Fruit fly (Drosophila melanogaster) whole organism, embryonic: Measurements from ENCODE around the gene PH4alphaSG2.

Experiments
- CG11398 ChIP-seq: fragments of 200-800 bp; sonication (Bioruptor generic); optimal IDR thresholded peaks from 2 replicates; lab custom pipeline; 2016; ENCODE audit warnings: missing biosample characterization, missing genetic modification characterization
- CG13287 ChIP-seq: fragments of 200-800 bp; sonication (Bioruptor generic); IDR thresholded peaks from 2 replicates; pipeline ENCODE4 v1.3.6; 2022; ENCODE audit warnings: missing biosample characterization, missing genetic modification characterization; ENCODE audit not compliant: partially characterized antibody
- CG18262 ChIP-seq: fragments of 200-800 bp; optimal IDR thresholded peaks from 3 replicates; lab custom pipeline; 2019; ENCODE audit warnings: missing biosample characterization, mild to moderate bottlenecking, missing genetic modification characterization, moderate library complexity
- CG4328 ChIP-seq: fragments of 200-800 bp; sonication (Bioruptor generic); optimal IDR thresholded peaks from 3 replicates; lab custom pipeline; 2017; ENCODE audit warnings: missing biosample characterization, missing genetic modification reagents, missing genetic modification characterization
- CG5180 ChIP-seq: fragments of 200-800 bp; sonication (Bioruptor generic); optimal IDR thresholded peaks from 3 replicates; lab custom pipeline; 2017; ENCODE audit warnings: missing biosample characterization, missing genetic modification characterization, mild to moderate bottlenecking, moderate library complexity, missing genetic modification reagents
- CG8388 ChIP-seq: fragments of 200-800 bp; sonication (Bioruptor generic); optimal IDR thresholded peaks from 2 replicates; lab custom pipeline; 2019; ENCODE audit warnings: missing biosample characterization, mild to moderate bottlenecking, missing genetic modification characterization, moderate library complexity
- CG9215 ChIP-seq: fragments of 200-800 bp; sonication (Bioruptor generic); IDR thresholded peaks from 2 replicates; pipeline ENCODE4 v1.3.6; 2022; ENCODE audit warnings: missing biosample characterization, missing genetic modification characterization
- D ChIP-seq, 2 experiments: fragments of 200-800 bp in 1 of 2; fragments of >200 bp in 1 of 2; sonication (Bioruptor generic) in 1 of 2; optimal IDR thresholded peaks; 2 replicates in 1 of 2; 3 replicates in 1 of 2; lab custom pipeline; 2017; ENCODE audit warnings: mild to moderate bottlenecking in 1 of 2, missing biosample characterization in 1 of 2, missing genetic modification characterization in 1 of 2, missing genetic modification reagents in 1 of 2
- D19A ChIP-seq: fragments of 200-800 bp; optimal IDR thresholded peaks from 3 replicates; lab custom pipeline; 2019; ENCODE audit warnings: missing biosample characterization, mild to moderate bottlenecking, missing genetic modification characterization, moderate library complexity
- D19B ChIP-seq: fragments of 200-800 bp; sonication (Bioruptor generic); optimal IDR thresholded peaks from 2 replicates; lab custom pipeline; 2017; ENCODE audit warnings: missing biosample characterization, mild to moderate bottlenecking, missing genetic modification characterization
- HLHmδ ChIP-seq: fragments of 200-800 bp; sonication (Bioruptor generic); optimal IDR thresholded peaks from 2 replicates; lab custom pipeline; 2018; ENCODE audit warnings: missing biosample characterization, mild to moderate bottlenecking, missing genetic modification characterization, moderate library complexity
- Med ChIP-seq: fragments of 200-800 bp; sonication (Bioruptor generic); peaks from one replicate; lab custom pipeline; 2016; ENCODE audit warnings: missing biosample characterization, missing genetic modification characterization, mild to moderate bottlenecking, inconsistent platforms, moderate library complexity
- Opbp ChIP-seq: fragments of 200-800 bp; sonication (Bioruptor generic); IDR thresholded peaks from 3 replicates; pipeline ENCODE4 v1.3.6; 2022; ENCODE audit warnings: missing biosample characterization, missing genetic modification characterization; ENCODE audit not compliant: partially characterized antibody
- ac ChIP-seq: fragments of 200-800 bp; sonication (Bioruptor generic); optimal IDR thresholded peaks from 3 replicates; lab custom pipeline; 2017; ENCODE audit warnings: missing biosample characterization, mild to moderate bottlenecking, missing genetic modification characterization
- ap ChIP-seq: fragments of 200-800 bp; sonication (Bioruptor generic); IDR thresholded peaks from 2 replicates; pipeline ENCODE4 v1.3.6; 2022; ENCODE audit warnings: missing biosample characterization, missing genetic modification characterization
- bab2 ChIP-seq: fragments of 200-800 bp; sonication (Bioruptor generic); optimal IDR thresholded peaks from 2 replicates; lab custom pipeline; 2016; ENCODE audit warnings: missing biosample characterization, missing genetic modification characterization
- cas ChIP-seq: fragments of 200-800 bp; sonication (Bioruptor generic); IDR thresholded peaks from 2 replicates; pipeline ENCODE4 v1.3.6; 2022; ENCODE audit warnings: missing biosample characterization, missing genetic modification characterization
- emc ChIP-seq: fragments of 200-800 bp; sonication (Bioruptor generic); optimal IDR thresholded peaks from 2 replicates; lab custom pipeline; 2016; ENCODE audit warnings: missing biosample characterization, missing genetic modification characterization
- ewg ChIP-seq: fragments of 200-800 bp; sonication (Bioruptor generic); optimal IDR thresholded peaks from 3 replicates; lab custom pipeline; 2017; ENCODE audit warnings: mild to moderate bottlenecking, missing biosample characterization, missing genetic modification reagents, missing genetic modification characterization
- fd102C ChIP-seq: fragments of 200-800 bp; sonication (Bioruptor generic); optimal IDR thresholded peaks from 2 replicates; lab custom pipeline; 2018; ENCODE audit warnings: missing biosample characterization, mild to moderate bottlenecking, missing genetic modification characterization, moderate library complexity
- gcm ChIP-seq: fragments of 200-800 bp; sonication (Bioruptor generic); optimal IDR thresholded peaks from 2 replicates; lab custom pipeline; 2019; ENCODE audit warnings: missing biosample characterization, mild to moderate bottlenecking, missing genetic modification characterization, moderate library complexity
- gsb-n ChIP-seq: fragments of 200-800 bp; sonication (Bioruptor generic); optimal IDR thresholded peaks from 3 replicates; lab custom pipeline; 2018; ENCODE audit warnings: missing biosample characterization, mild to moderate bottlenecking, missing genetic modification characterization
- kni ChIP-seq: fragments of 200-800 bp; sonication (Bioruptor generic); optimal IDR thresholded peaks from 3 replicates; lab custom pipeline; 2017; ENCODE audit warnings: mild to moderate bottlenecking, missing biosample characterization, missing genetic modification reagents, missing genetic modification characterization
- knrl ChIP-seq: fragments of 200-800 bp; sonication (Bioruptor generic); IDR thresholded peaks from 3 replicates; pipeline ENCODE4 v1.3.6; 2022; ENCODE audit warnings: missing biosample characterization, missing genetic modification characterization; ENCODE audit not compliant: partially characterized antibody
- lilli ChIP-seq: fragments of 200-800 bp; sonication (Bioruptor generic); optimal IDR thresholded peaks from 3 replicates; lab custom pipeline; 2016; ENCODE audit warnings: missing biosample characterization, missing genetic modification characterization
- luna ChIP-seq: fragments of 200-800 bp; sonication (Bioruptor generic); optimal IDR thresholded peaks from 2 replicates; lab custom pipeline; 2016; ENCODE audit warnings: missing biosample characterization, missing genetic modification characterization
- nau ChIP-seq: fragments of 200-800 bp; sonication (Bioruptor generic); optimal IDR thresholded peaks from 3 replicates; lab custom pipeline; 2017; ENCODE audit warnings: missing biosample characterization, mild to moderate bottlenecking, missing genetic modification characterization, missing genetic modification reagents
- nerfin-1 ChIP-seq: fragments of 200-800 bp; sonication (Bioruptor generic); optimal IDR thresholded peaks from 3 replicates; lab custom pipeline; 2019; ENCODE audit warnings: missing biosample characterization, mild to moderate bottlenecking, missing genetic modification characterization, moderate library complexity
- pros ChIP-seq: fragments of 200-800 bp; sonication (Bioruptor generic); optimal IDR thresholded peaks from 3 replicates; lab custom pipeline; 2019; ENCODE audit warnings: missing biosample characterization, mild to moderate bottlenecking, missing genetic modification characterization, moderate library complexity
- slou ChIP-seq: fragments of 200-800 bp; sonication (Bioruptor generic); optimal IDR thresholded peaks from 3 replicates; lab custom pipeline; 2016; ENCODE audit warnings: missing biosample characterization, missing genetic modification characterization
- toy ChIP-seq: fragments of 200-800 bp; sonication (Bioruptor generic); IDR thresholded peaks from 2 replicates; pipeline ENCODE4 v1.3.6; 2022; ENCODE audit warnings: missing biosample characterization, missing genetic modification characterization
- twi ChIP-seq: fragments of 200-800 bp; optimal IDR thresholded peaks from 2 replicates; lab custom pipeline; 2019; ENCODE audit warnings: missing biosample characterization, mild to moderate bottlenecking, missing genetic modification characterization, moderate library complexity
- wdn ChIP-seq: fragments of 200-800 bp; sonication (Bioruptor generic); IDR thresholded peaks from 2 replicates; pipeline ENCODE4 v1.3.6; 2022; ENCODE audit warnings: missing biosample characterization, missing genetic modification characterization

Gene PH4alphaSG2

dm6 chr3R:30475910-30476309 lies 14.0 kb upstream of the PH4alphaSG2 start (continued):
- TF ChIP-seq CG18262 (tag; lab: Kevin White, UChicago) (peak; percentile 34), CG9215 (GFP tag; lab: Robert Waterston, UW) (no peak), CG4328 (GFP tag; lab: Kevin White, UChicago) (no peak), D19B (GFP tag; lab: Kevin White, UChicago) (peak; percentile 24)
- TF ChIP-seq, all 482 proteins: peak for 12

dm6 chr3R:30476367-30476766 lies 13.5 kb upstream of the PH4alphaSG2 start, which contains the start of gene spdo:
TSS of gene spdo (plus strand) at chr3R:30476684.
- TF ChIP-seq ewg (GFP tag; lab: Kevin White, UChicago) (peak; percentile 15), kni (GFP tag; lab: Kevin White, UChicago) (peak; percentile 46), ac (GFP tag; lab: Kevin White, UChicago) (peak; percentile 81), toy (GFP tag; lab: Robert Waterston, UW) (no peak), HLHmδ (GFP tag; lab: Kevin White, UChicago) (peak; percentile 61), emc (GFP tag; lab: Kevin White, UChicago) (no peak), Med (GFP tag; lab: Kevin White, UChicago) (peak; percentile 34), fd102C (GFP tag; lab: Kevin White, UChicago) (no peak), D19A (tag; lab: Kevin White, UChicago) (no peak), twi (tag; lab: Kevin White, UChicago) (peak; percentile 11), CG5180 (peak; percentile 75), nerfin-1 (tag; lab: Kevin White, UChicago) (peak; percentile 65), gcm (GFP tag; lab: Kevin White, UChicago) (peak; percentile 70), Opbp (0 out of 3 replicates have a peak, but pooled peaks have one; percentile 9), gsb-n (peak; percentile 70), luna (no peak), pros (GFP tag; lab: Kevin White, UChicago) (peak; percentile 99)

dm6 chr3R:30487828-30488227 lies 2.0 kb upstream of the PH4alphaSG2 start, which contains the start of gene Jon99Fii:
TSS of gene Jon99Fii (minus strand) at chr3R:30487928.
- no peak for TF ChIP-seq cas (GFP tag; lab: Robert Waterston, UW)
- no peak for TF ChIP-seq knrl (GFP tag; lab: Robert Waterston, UW)
- TF ChIP-seq slou (GFP tag; lab: Kevin White, UChicago), result no peak

dm6 chr3R:30488663-30489062 lies 1.2 kb upstream of the PH4alphaSG2 start, which contains the start of gene Jon99Fi:
TSS of gene Jon99Fi (plus strand) at chr3R:30488963.
- TF ChIP-seq nau (no peak), CG13287 (GFP tag; lab: Robert Waterston, UW) (no peak), CG8388 (GFP tag; lab: Kevin White, UChicago) (no peak), D (optimal IDR thresholded peaks at IDR 0.05; lab: Kevin White, UChicago) (no peak), D (GFP tag; optimal IDR thresholded peaks at IDR 0.05; lab: Kevin White, UChicago) (no peak), lilli (GFP tag; lab: Kevin White, UChicago) (peak; percentile 4), bab2 (GFP tag; lab: Kevin White, UChicago) (no peak), ap (GFP tag; lab: Robert Waterston, UW) (no peak), wdn (GFP tag; lab: Robert Waterston, UW) (no peak), CG11398 (GFP tag; lab: Kevin White, UChicago) (no peak)
